Worm (Caenorhabditis elegans) whole organism, L2 larva: Measurements from ENCODE around the gene Y55B1AR.4.

Experiments
- C34F6.9 ChIP-seq: fragments of 150-350 bp; optimal IDR thresholded peaks from 2 replicates; lab custom pipeline; 2014; ENCODE audit warnings: missing biosample characterization, missing genetic modification characterization
- F13H6.1 ChIP-seq: sonication (generic microtip); optimal IDR thresholded peaks from 2 replicates; lab custom pipeline; 2016; ENCODE audit warnings: missing genetic modification characterization, missing compliant biosample characterization
- R02D3.7 ChIP-seq: fragments of 150-350 bp; optimal IDR thresholded peaks from 2 replicates; lab custom pipeline; 2014; ENCODE audit warnings: missing biosample characterization, missing genetic modification characterization
- Y55F3AM.14 ChIP-seq: fragments of 200-800 bp; sonication (Bioruptor generic); optimal IDR thresholded peaks from 2 replicates; lab custom pipeline; 2018; ENCODE audit warnings: mild to moderate bottlenecking, missing genetic modification characterization, missing compliant biosample characterization
- ZK546.5 ChIP-seq: sonication (generic microtip); optimal IDR thresholded peaks from 2 replicates; lab custom pipeline; 2017; ENCODE audit warnings: missing biosample characterization, missing genetic modification characterization
- alr-1 ChIP-seq: fragments of 150-350 bp; optimal IDR thresholded peaks from 2 replicates; lab custom pipeline; 2014; ENCODE audit warnings: missing biosample characterization, missing genetic modification characterization
- aly-2 ChIP-seq: fragments of 150-350 bp; optimal IDR thresholded peaks from 2 replicates; lab custom pipeline; 2014; ENCODE audit warnings: missing biosample characterization, missing genetic modification characterization
- ama-1 ChIP-seq: fragments of 150-350 bp; optimal IDR thresholded peaks from 2 replicates; lab custom pipeline; 2018; ENCODE audit warnings: inconsistent platforms
- blmp-1 ChIP-seq: sonication (generic microtip); optimal IDR thresholded peaks from 2 replicates; lab custom pipeline; 2017; ENCODE audit warnings: missing genetic modification characterization, mild to moderate bottlenecking, missing compliant biosample characterization, antibody characterized with exemption, moderate library complexity; ENCODE audit not compliant: insufficient read depth
- ceh-16 ChIP-seq: fragments of 150-350 bp; optimal IDR thresholded peaks from 2 replicates; lab custom pipeline; 2014; ENCODE audit warnings: missing biosample characterization, missing genetic modification characterization
- ceh-82 ChIP-seq: fragments of 150-350 bp; optimal IDR thresholded peaks from 2 replicates; lab custom pipeline; 2014; ENCODE audit warnings: missing biosample characterization, missing genetic modification characterization
- crh-2 ChIP-seq: sonication (generic microtip); optimal IDR thresholded peaks from 2 replicates; lab custom pipeline; 2017; ENCODE audit warnings: missing biosample characterization, missing genetic modification characterization
- dmd-4 ChIP-seq: sonication (generic microtip); optimal IDR thresholded peaks from 2 replicates; lab custom pipeline; 2017; ENCODE audit warnings: missing biosample characterization, missing genetic modification characterization
- egl-27 ChIP-seq: sonication (generic microtip); optimal IDR thresholded peaks from 3 replicates; lab custom pipeline; 2017; ENCODE audit warnings: missing biosample characterization, missing genetic modification reagents, missing genetic modification characterization
- elt-1 ChIP-seq: fragments of 150-350 bp; optimal IDR thresholded peaks from 2 replicates; lab custom pipeline; 2014; ENCODE audit warnings: missing biosample characterization, missing genetic modification characterization
- elt-3 ChIP-seq: sonication (generic microtip); optimal IDR thresholded peaks from 2 replicates; lab custom pipeline; 2017; ENCODE audit warnings: missing biosample characterization, missing genetic modification characterization
- fos-1 ChIP-seq: fragments of 150-350 bp; optimal IDR thresholded peaks from 2 replicates; lab custom pipeline; 2014; ENCODE audit warnings: missing biosample characterization, missing genetic modification characterization
- gmeb-1 ChIP-seq: fragments of 150-350 bp; optimal IDR thresholded peaks from 2 replicates; lab custom pipeline; 2014; ENCODE audit warnings: missing biosample characterization, missing genetic modification characterization
- lin-11 ChIP-seq: fragments of 150-350 bp; sonication (generic microtip); optimal IDR thresholded peaks from 2 replicates; lab custom pipeline; 2014; ENCODE audit warnings: missing biosample characterization, missing genetic modification characterization, inconsistent platforms, mixed read lengths
- lin-13 ChIP-seq: fragments of 150-350 bp; optimal IDR thresholded peaks from 2 replicates; lab custom pipeline; 2014; ENCODE audit warnings: missing biosample characterization, missing genetic modification reagents, missing genetic modification characterization
- lin-39 ChIP-seq: fragments of 150-350 bp; optimal IDR thresholded peaks from 2 replicates; lab custom pipeline; 2014; ENCODE audit warnings: missing biosample characterization, missing genetic modification reagents, missing genetic modification characterization
- lsy-2 ChIP-seq, 2 experiments: fragments of 150-350 bp in 1 of 2; sonication (generic microtip) in 1 of 2; optimal IDR thresholded peaks; 2 replicates each; lab custom pipeline; 2014 to 2017; ENCODE audit warnings: missing biosample characterization in 2 of 2, missing genetic modification characterization in 2 of 2
- mab-5 ChIP-seq: fragments of 150-350 bp; optimal IDR thresholded peaks from 2 replicates; lab custom pipeline; 2014; ENCODE audit warnings: missing biosample characterization, missing genetic modification characterization
- mdl-1 ChIP-seq, 2 experiments: fragments of 150-350 bp in 1 of 2; sonication (generic microtip) in 1 of 2; optimal IDR thresholded peaks; 2 replicates each; lab custom pipeline; 2017; ENCODE audit warnings: missing biosample characterization in 2 of 2, missing genetic modification characterization in 2 of 2
- nhr-10 ChIP-seq: sonication (generic microtip); optimal IDR thresholded peaks from 2 replicates; lab custom pipeline; 2017; ENCODE audit warnings: missing biosample characterization, missing genetic modification characterization
- nhr-11 ChIP-seq: fragments of 150-350 bp; optimal IDR thresholded peaks from 2 replicates; lab custom pipeline; 2014; ENCODE audit warnings: missing biosample characterization, missing genetic modification characterization
- nhr-129 ChIP-seq: fragments of 150-350 bp; optimal IDR thresholded peaks from 2 replicates; lab custom pipeline; 2014; ENCODE audit warnings: missing biosample characterization, missing genetic modification characterization
- nhr-21 ChIP-seq: fragments of 150-350 bp; optimal IDR thresholded peaks from 2 replicates; lab custom pipeline; 2014; ENCODE audit warnings: missing biosample characterization, missing genetic modification characterization
- nhr-23 ChIP-seq: fragments of 150-350 bp; optimal IDR thresholded peaks from 2 replicates; lab custom pipeline; 2014; ENCODE audit warnings: missing biosample characterization, missing genetic modification reagents, missing genetic modification characterization
- nhr-237 ChIP-seq: fragments of 150-350 bp; optimal IDR thresholded peaks from 2 replicates; lab custom pipeline; 2014; ENCODE audit warnings: missing biosample characterization, missing genetic modification characterization
- nhr-25 ChIP-seq: fragments of 150-350 bp; sonication (generic microtip); optimal IDR thresholded peaks from 3 replicates; lab custom pipeline; 2014; ENCODE audit warnings: missing biosample characterization, missing genetic modification characterization
- nhr-6 ChIP-seq: fragments of 150-350 bp; optimal IDR thresholded peaks from 2 replicates; lab custom pipeline; 2014; ENCODE audit warnings: missing biosample characterization, missing genetic modification characterization
- nhr-77 ChIP-seq: fragments of 150-350 bp; optimal IDR thresholded peaks from 2 replicates; lab custom pipeline; 2014; ENCODE audit warnings: missing biosample characterization, missing genetic modification characterization
- peb-1 ChIP-seq: fragments of 150-350 bp; optimal IDR thresholded peaks from 2 replicates; lab custom pipeline; 2014; ENCODE audit warnings: missing biosample characterization, missing genetic modification characterization
- sem-4 ChIP-seq: fragments of 150-350 bp; optimal IDR thresholded peaks from 2 replicates; lab custom pipeline; 2014; ENCODE audit warnings: missing biosample characterization, missing genetic modification reagents, missing genetic modification characterization
- sma-3 ChIP-seq: sonication (generic microtip); optimal IDR thresholded peaks from 2 replicates; lab custom pipeline; 2016; ENCODE audit warnings: missing genetic modification reagents, missing genetic modification characterization, missing compliant biosample characterization
- sma-9 ChIP-seq, 2 experiments: fragments of 150-350 bp in 1 of 2; sonication (generic microtip) in 1 of 2; optimal IDR thresholded peaks; 2 replicates each; lab custom pipeline; 2014 to 2016; ENCODE audit warnings: missing genetic modification characterization in 2 of 2, mild to moderate bottlenecking in 1 of 2, missing biosample characterization in 1 of 2, missing compliant biosample characterization in 1 of 2, missing genetic modification reagents in 1 of 2, moderate library complexity in 1 of 2
- snpc-4 ChIP-seq: fragments of 150-350 bp; optimal IDR thresholded peaks from 2 replicates; lab custom pipeline; 2014; ENCODE audit warnings: missing biosample characterization, missing genetic modification characterization
- unc-39 ChIP-seq: fragments of 150-350 bp; optimal IDR thresholded peaks from 2 replicates; lab custom pipeline; 2014; ENCODE audit warnings: missing biosample characterization, missing genetic modification characterization
- unc-55 ChIP-seq: fragments of 150-350 bp; sonication (generic microtip); optimal IDR thresholded peaks from 3 replicates; lab custom pipeline; 2014; ENCODE audit warnings: missing biosample characterization, missing genetic modification reagents, missing genetic modification characterization
- unc-62 ChIP-seq: fragments of 150-350 bp; optimal IDR thresholded peaks from 2 replicates; lab custom pipeline; 2014; ENCODE audit warnings: missing biosample characterization, missing genetic modification reagents, missing genetic modification characterization
- zag-1 ChIP-seq: fragments of 150-350 bp; optimal IDR thresholded peaks from 2 replicates; lab custom pipeline; 2014; ENCODE audit warnings: missing biosample characterization, missing genetic modification characterization
- ztf-1 ChIP-seq: fragments of 200-800 bp; sonication (Bioruptor generic); conservative IDR thresholded peaks from 2 replicates; pipeline ENCODE4 v1.3.6; 2022; ENCODE audit warnings: missing genetic modification characterization, missing compliant biosample characterization
- ztf-4 ChIP-seq: fragments of 150-350 bp; optimal IDR thresholded peaks from 2 replicates; lab custom pipeline; 2014; ENCODE audit warnings: missing biosample characterization, missing genetic modification characterization

Y55B1AR.4 gene

ce11 chrIII:631421-631820 lies 26.1 kb upstream of the Y55B1AR.4 start, which contains the start of gene T19C3.6:
T19C3.6 (minus strand) TSS chrIII:631521.
- TF ChIP-seq nhr-10 (tag; lab: Kevin White, UChicago) (no peak), nhr-6 (tag; lab: Kevin White, UChicago) (no peak), ztf-1 (no peak), ceh-16 (no peak), ama-1 (no peak), R02D3.7 (tag; lab: Kevin White, UChicago) (no peak), unc-39 (no peak), ZK546.5 (tag; lab: Kevin White, UChicago) (no peak), lsy-2 (tag; optimal IDR thresholded peaks at IDR 0.05; lab: Kevin White, UChicago) (no peak), ztf-4 (tag; lab: Kevin White, UChicago) (no peak), lin-13 (GFP tag; lab: Kevin White, UChicago) (no peak)
- TF ChIP-seq, all 48 proteins: peak for 0

- TF ChIP-seq dmd-4 (no peak), unc-55 (GFP tag; lab: Kevin White, UChicago) (no peak), gmeb-1 (tag; lab: Kevin White, UChicago) (no peak), nhr-237 (no peak), lin-11 (tag; lab: Kevin White, UChicago) (no peak), nhr-21 (tag; lab: Kevin White, UChicago) (no peak)
These were observed 22.5 kb upstream of the Y55B1AR.4 start, which contains the start of gene T19C3.5 for ce11 chrIII:627838-628237. T19C3.5 (minus strand) TSS chrIII:627938.

ce11 chrIII:626091-626490 lies 20.8 kb upstream of the Y55B1AR.4 start:
- TF ChIP-seq Y55F3AM.14 (GFP tag; lab: Kevin White, UChicago): no peak
- no peak for TF ChIP-seq lin-39 (tag; lab: Kevin White, UChicago)
- no peak for TF ChIP-seq ceh-16
- TF ChIP-seq egl-27 (tag; lab: Kevin White, UChicago): no peak
- no peak for TF ChIP-seq peb-1
- TF ChIP-seq dmd-4: no peak
- TF ChIP-seq elt-1: no peak
- no peak for TF ChIP-seq nhr-11 (tag; lab: Kevin White, UChicago)
- TF ChIP-seq sma-3 (GFP tag; lab: Kevin White, UChicago): no peak
- TF ChIP-seq zag-1 (tag; lab: Kevin White, UChicago): no peak
- TF ChIP-seq ceh-82: no peak
- no peak for TF ChIP-seq alr-1 (tag; lab: Kevin White, UChicago)
- no peak for TF ChIP-seq ztf-1
- TF ChIP-seq unc-62: no peak
- TF ChIP-seq nhr-10 (tag; lab: Kevin White, UChicago): no peak
- no peak for TF ChIP-seq nhr-77

DNA sequence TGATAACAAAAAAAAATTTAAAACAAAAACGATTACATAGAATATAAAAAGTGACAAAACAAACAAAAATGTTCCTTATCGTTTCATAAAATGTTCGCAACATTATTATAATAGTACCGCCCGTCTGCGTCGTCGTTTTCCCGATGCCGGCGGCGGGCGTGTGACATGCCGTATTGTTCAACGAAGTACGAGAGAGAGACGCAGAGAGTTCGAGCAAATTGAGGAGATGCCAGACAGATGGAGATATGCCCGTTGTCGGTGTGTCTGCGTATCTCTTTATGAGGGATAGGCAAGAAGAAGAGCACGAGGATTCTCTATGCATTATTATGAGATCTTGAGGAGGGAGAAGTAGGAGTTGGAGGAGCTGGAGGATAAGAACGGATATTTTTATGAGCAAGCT lies 18.4 kb upstream of the Y55B1AR.4 start:
- TF ChIP-seq lin-13 (GFP tag; lab: Kevin White, UChicago): peak; percentile 77
- peak; percentile 92 for TF ChIP-seq sma-9 (GFP tag; optimal IDR thresholded peaks at IDR 0.05; lab: Kevin White, UChicago)
- no peak for TF ChIP-seq sma-9 (tag; optimal IDR thresholded peaks at IDR 0.05; lab: Kevin White, UChicago)
- peak; percentile 95 for TF ChIP-seq C34F6.9 (tag; lab: Kevin White, UChicago)
- peak; percentile 60 for TF ChIP-seq ztf-4 (tag; lab: Kevin White, UChicago)
- TF ChIP-seq nhr-23 (tag; lab: Kevin White, UChicago): no peak
- no peak for TF ChIP-seq nhr-11 (tag; lab: Kevin White, UChicago)
- peak; percentile 40 to 84 for TF ChIP-seq mdl-1 (tag; optimal IDR thresholded peaks at IDR 0.05; lab: Kevin White, UChicago)
- no peak for TF ChIP-seq R02D3.7 (tag; lab: Kevin White, UChicago)
- TF ChIP-seq ama-1: peak; percentile 22
- no peak for TF ChIP-seq aly-2 (tag; lab: Kevin White, UChicago)
- TF ChIP-seq elt-1: no peak
- peak; percentile 85 for TF ChIP-seq lin-11 (tag; lab: Kevin White, UChicago)
- TF ChIP-seq dmd-4: no peak
- peak; percentile 73 for TF ChIP-seq gmeb-1 (tag; lab: Kevin White, UChicago)
- peak; percentile 67 for TF ChIP-seq egl-27 (tag; lab: Kevin White, UChicago)
- TF ChIP-seq zag-1 (tag; lab: Kevin White, UChicago): peak; percentile 86
- peak; percentile 65 for TF ChIP-seq snpc-4 (tag; lab: Kevin White, UChicago)
- peak; percentile 84 for TF ChIP-seq nhr-21 (tag; lab: Kevin White, UChicago)
- TF ChIP-seq nhr-25 (tag; lab: Kevin White, UChicago): peak; percentile 77
- TF ChIP-seq unc-55 (GFP tag; lab: Kevin White, UChicago): peak; percentile 88
- TF ChIP-seq elt-3 (tag; lab: Kevin White, UChicago): no peak
- peak; percentile 83 for TF ChIP-seq sma-3 (GFP tag; lab: Kevin White, UChicago)
- TF ChIP-seq crh-2 (tag; lab: Kevin White, UChicago): peak; percentile 92
- peak; percentile 95 for TF ChIP-seq F13H6.1 (tag; lab: Kevin White, UChicago)
- peak; percentile 30 for TF ChIP-seq nhr-6 (tag; lab: Kevin White, UChicago)
- TF ChIP-seq Y55F3AM.14 (GFP tag; lab: Kevin White, UChicago): peak; percentile 59
- peak; percentile 69 for TF ChIP-seq mab-5 (tag; lab: Kevin White, UChicago)
- peak; percentile 24 for TF ChIP-seq blmp-1 (tag; lab: Kevin White, UChicago)
- peak; percentile 51 for TF ChIP-seq sem-4 (tag; lab: Kevin White, UChicago)
- TF ChIP-seq lsy-2 (tag; optimal IDR thresholded peaks at IDR 0.05; lab: Kevin White, UChicago): peak in 1 of 2 experiments; percentile 86
- peak; percentile 92 for TF ChIP-seq nhr-129 (tag; lab: Kevin White, UChicago)
- peak; percentile 65 for TF ChIP-seq alr-1 (tag; lab: Kevin White, UChicago)
- peak; percentile 99 for TF ChIP-seq fos-1 (tag; lab: Kevin White, UChicago)
- peak; percentile 94 for TF ChIP-seq peb-1
